Worm (Caenorhabditis elegans): ENCODE results near the gene F55D1.1.

Gene F55D1.1

DNA sequence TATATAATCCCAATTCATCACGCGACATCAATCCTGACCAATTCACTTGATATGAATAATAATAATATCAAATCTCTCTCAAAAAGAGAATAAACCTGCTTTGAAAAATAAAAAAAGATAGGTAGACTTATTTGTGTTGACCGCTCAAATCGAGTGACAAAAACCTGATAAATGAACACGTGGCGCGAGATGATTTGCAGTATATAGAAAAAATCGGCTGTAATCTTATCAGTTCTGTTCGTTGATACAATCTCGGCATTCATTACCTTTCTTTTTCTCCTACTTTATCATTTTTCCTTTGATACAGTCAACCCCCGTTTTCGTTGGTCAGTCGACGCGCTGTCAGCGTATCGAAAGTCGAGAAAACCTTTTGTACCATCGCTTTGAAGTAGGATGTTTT is 22.3 kb upstream of the F55D1.1 start (continued):
- no peak for TF ChIP-seq ceh-63 (GFP tag; optimal IDR thresholded peaks at IDR 0.05)
- TF ChIP-seq irx-1 (tag; optimal IDR thresholded peaks at IDR 0.05): no peak
- no peak for TF ChIP-seq pqm-1 (tag; optimal IDR thresholded peaks at IDR 0.05)

DNA sequence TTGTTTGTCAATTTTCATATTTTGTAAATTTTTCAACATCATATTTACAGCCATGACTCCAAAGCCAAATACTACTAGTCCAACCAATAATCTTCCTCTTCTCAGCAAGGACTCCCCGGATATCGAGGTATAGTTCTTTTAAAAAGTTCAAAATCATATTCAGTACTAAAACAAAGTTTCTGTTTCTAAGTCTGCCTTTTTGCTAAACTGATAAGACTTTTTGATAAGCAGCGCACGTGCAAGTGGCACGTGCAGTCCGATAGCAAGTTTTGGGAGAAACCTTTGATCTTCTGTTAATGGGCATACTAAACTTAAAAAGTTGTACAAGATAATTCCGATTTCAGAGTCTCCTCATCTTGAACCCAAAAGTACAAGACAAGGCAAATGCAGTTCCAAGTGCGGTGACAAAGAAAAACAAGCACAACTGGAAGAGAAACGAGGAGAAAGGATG is 21.8 kb upstream of the F55D1.1 start, which contains the start of gene dpyd-1:
dpyd-1 (plus strand) TSS at position 51 of the 451 bp plus-strand sequence.
- no peak for TF ChIP-seq nhr-11 (tag; optimal IDR thresholded peaks at IDR 0.05)
- TF ChIP-seq Y116A8C.19 (tag; optimal IDR thresholded peaks at IDR 0.05; ENCODE audit: borderline replicate concordance): no peak
- TF ChIP-seq irx-1 (tag; optimal IDR thresholded peaks at IDR 0.05): no peak
- TF ChIP-seq lin-14 (GFP tag; optimal IDR thresholded peaks at IDR 0.05): peak; percentile 16
- no peak for TF ChIP-seq unc-98 (GFP tag; IDR thresholded peaks at IDR 0.05)
- peak; percentile 53 for TF ChIP-seq nhr-20 (tag; optimal IDR thresholded peaks at IDR 0.05)
- no peak for TF ChIP-seq nhr-84 (tag; optimal IDR thresholded peaks at IDR 0.05)
- peak; percentile 34 for TF ChIP-seq nhr-19 (GFP tag; conservative IDR thresholded peaks at IDR 0.05)
- TF ChIP-seq egl-13 (tag; optimal IDR thresholded peaks at IDR 0.05): no peak
- no peak for TF ChIP-seq vab-15 (tag; optimal IDR thresholded peaks at IDR 0.05)
- no peak for TF ChIP-seq swsn-7 (tag; optimal IDR thresholded peaks at IDR 0.05)
- TF ChIP-seq hlh-4 (tag; optimal IDR thresholded peaks at IDR 0.05): no peak
- TF ChIP-seq pqm-1 (tag; optimal IDR thresholded peaks at IDR 0.05): no peak
- no peak for TF ChIP-seq nhr-28 (tag; optimal IDR thresholded peaks at IDR 0.05)
- TF ChIP-seq ets-5 (GFP tag; IDR thresholded peaks at IDR 0.05): no peak
- no peak for TF ChIP-seq unc-62 (GFP tag; optimal IDR thresholded peaks at IDR 0.05)
- no peak for TF ChIP-seq sup-37 (GFP tag; optimal IDR thresholded peaks at IDR 0.05)
- no peak for TF ChIP-seq tlp-1 (tag; optimal IDR thresholded peaks at IDR 0.05)
- no peak for TF ChIP-seq egl-27 (tag; optimal IDR thresholded peaks at IDR 0.05)
- TF ChIP-seq nhr-90 (tag; optimal IDR thresholded peaks at IDR 0.05; ENCODE audit: poor library complexity): peak; percentile 24
- no peak for TF ChIP-seq sptf-1 (tag; optimal IDR thresholded peaks at IDR 0.05)
- TF ChIP-seq ceh-63 (GFP tag; optimal IDR thresholded peaks at IDR 0.05): no peak
- no peak for TF ChIP-seq ztf-11 (tag; optimal IDR thresholded peaks at IDR 0.05)
- TF ChIP-seq nhr-71 (tag; optimal IDR thresholded peaks at IDR 0.05): peak; percentile 35
- TF ChIP-seq tbx-2 (tag; optimal IDR thresholded peaks at IDR 0.05): no peak
- no peak for TF ChIP-seq lir-3 (tag; optimal IDR thresholded peaks at IDR 0.05; ENCODE audit: poor library complexity)
- TF ChIP-seq fkh-4 (tag; optimal IDR thresholded peaks at IDR 0.05; ENCODE audit: borderline replicate concordance): no peak
- no peak for TF ChIP-seq snu-23 (GFP tag; optimal IDR thresholded peaks at IDR 0.05)
- TF ChIP-seq ceh-90 (tag; optimal IDR thresholded peaks at IDR 0.05): no peak
- TF ChIP-seq unc-86 (tag; optimal IDR thresholded peaks at IDR 0.05): no peak
- TF ChIP-seq fkh-8 (tag; optimal IDR thresholded peaks at IDR 0.05): no peak
- TF ChIP-seq pag-3 (tag; optimal IDR thresholded peaks at IDR 0.05; ENCODE audit: borderline replicate concordance, insufficient read depth): no peak
- TF ChIP-seq mep-1 (tag; optimal IDR thresholded peaks at IDR 0.05): no peak
- peak; percentile 94 for TF ChIP-seq elt-2 (tag; optimal IDR thresholded peaks at IDR 0.05)
- no peak for TF ChIP-seq lin-39 (tag; optimal IDR thresholded peaks at IDR 0.05)
- no peak for TF ChIP-seq hlh-17 (GFP tag; optimal IDR thresholded peaks at IDR 0.05; ENCODE audit: borderline replicate concordance)
- no peak for TF ChIP-seq ztf-4 (tag; optimal IDR thresholded peaks at IDR 0.05)
- TF ChIP-seq efl-3 (GFP tag; optimal IDR thresholded peaks at IDR 0.05): no peak
- TF ChIP-seq mdl-1 (tag; optimal IDR thresholded peaks at IDR 0.05): peak in 1 of 2 experiments; percentile 93
- no peak for TF ChIP-seq unc-30 (tag; optimal IDR thresholded peaks at IDR 0.05)
- TF ChIP-seq dpl-1 (GFP tag; optimal IDR thresholded peaks at IDR 0.05): peak in 1 of 3 experiments; percentile 12
- no peak for TF ChIP-seq alr-1 (tag; optimal IDR thresholded peaks at IDR 0.05; ENCODE audit: borderline replicate concordance)
- TF ChIP-seq grh-1 (GFP tag; IDR thresholded peaks at IDR 0.05): peak; percentile 44
- no peak for TF ChIP-seq efl-1 (optimal IDR thresholded peaks at IDR 0.05)
- TF ChIP-seq efl-1 (GFP tag; optimal IDR thresholded peaks at IDR 0.05 in 1 of 2): no peak
- peak; percentile 68 for TF ChIP-seq nhr-85 (tag)
- TF ChIP-seq lin-13 (GFP tag; optimal IDR thresholded peaks at IDR 0.05): no peak
- TF ChIP-seq lsy-2 (tag; optimal IDR thresholded peaks at IDR 0.05): no peak
- TF ChIP-seq pax-3 (tag; optimal IDR thresholded peaks at IDR 0.05): no peak
- TF ChIP-seq zag-1 (tag; optimal IDR thresholded peaks at IDR 0.05): no peak
